Worm (Caenorhabditis elegans): ENCODE measurements around the gene clec-158.

- TF ChIP-seq ceh-82 (tag; optimal IDR thresholded peaks at IDR 0.05) = no peak
- no peak for TF ChIP-seq nhr-237 (tag; optimal IDR thresholded peaks at IDR 0.05)
- TF ChIP-seq pqm-1 (tag; optimal IDR thresholded peaks at IDR 0.05) = peak; percentile 73
- no peak for TF ChIP-seq aly-2 (tag; optimal IDR thresholded peaks at IDR 0.05)
- no peak for TF ChIP-seq alr-1 (tag; optimal IDR thresholded peaks at IDR 0.05; ENCODE audit: borderline replicate concordance)
- TF ChIP-seq snpc-4 (tag; optimal IDR thresholded peaks at IDR 0.05) = no peak
- no peak for TF ChIP-seq elt-3 (tag; optimal IDR thresholded peaks at IDR 0.05)
- TF ChIP-seq lin-13 (GFP tag; optimal IDR thresholded peaks at IDR 0.05) = no peak
- no peak for TF ChIP-seq ztf-11 (tag; optimal IDR thresholded peaks at IDR 0.05)
- no peak for TF ChIP-seq efl-1 (optimal IDR thresholded peaks at IDR 0.05)
- TF ChIP-seq efl-1 (GFP tag; optimal IDR thresholded peaks at IDR 0.05 in 1 of 2) = peak in 1 of 2 experiments; percentile 72
- TF ChIP-seq fkh-10 (GFP tag; optimal IDR thresholded peaks at IDR 0.05) = no peak
- TF ChIP-seq lin-39 (tag; optimal IDR thresholded peaks at IDR 0.05) = no peak
Measured at ce11 chrIII:6850255-6850654, 9.1 kb downstream of the clec-158 start, which contains the start of gene srv-1.
